Fruit fly (Drosophila melanogaster) whole organism, adult: ENCODE data around the gene CG11444.

Experiments
- CG11617 ChIP-seq: fragments of 200-800 bp; sonication (Bioruptor generic); optimal IDR thresholded peaks from 2 replicates; lab custom pipeline; 2017; ENCODE audit warnings: mild to moderate bottlenecking, missing biosample characterization, missing genetic modification reagents, missing genetic modification characterization
- CG12768 ChIP-seq: fragments of 200-800 bp; sonication (Bioruptor generic); optimal IDR thresholded peaks from 2 replicates; lab custom pipeline; 2017; ENCODE audit warnings: missing biosample characterization, missing genetic modification characterization, mild to moderate bottlenecking, moderate library complexity, missing genetic modification reagents
- CG14711 ChIP-seq: fragments of 200-800 bp; sonication (Bioruptor generic); optimal IDR thresholded peaks from 2 replicates; lab custom pipeline; 2018; ENCODE audit warnings: missing biosample characterization, mild to moderate bottlenecking, missing genetic modification characterization, moderate library complexity
- CG1620 ChIP-seq: fragments of 200-800 bp; sonication (Bioruptor generic); optimal IDR thresholded peaks from 2 replicates; lab custom pipeline; 2016; ENCODE audit warnings: missing biosample characterization, missing genetic modification characterization
- CG33017 ChIP-seq: fragments of 200-800 bp; sonication (Bioruptor generic); optimal IDR thresholded peaks from 2 replicates; lab custom pipeline; 2018; ENCODE audit warnings: missing biosample characterization, mild to moderate bottlenecking, missing genetic modification characterization, moderate library complexity
- CG5204 ChIP-seq: fragments of 200-800 bp; sonication (Bioruptor generic); optimal IDR thresholded peaks from 2 replicates; lab custom pipeline; 2016; ENCODE audit warnings: missing biosample characterization, missing genetic modification characterization
- CG7045 ChIP-seq: fragments of 200-800 bp; sonication (Bioruptor generic); optimal IDR thresholded peaks from 2 replicates; lab custom pipeline; 2017; ENCODE audit warnings: missing biosample characterization, mild to moderate bottlenecking, missing genetic modification characterization
- CG7101 ChIP-seq: fragments of 200-800 bp; sonication (Bioruptor generic); optimal IDR thresholded peaks from 2 replicates; lab custom pipeline; 2018; ENCODE audit warnings: missing biosample characterization, mild to moderate bottlenecking, missing genetic modification characterization, moderate library complexity
- Clk ChIP-seq: fragments of 200-800 bp; sonication (Bioruptor generic); optimal IDR thresholded peaks from 2 replicates; lab custom pipeline; 2017; ENCODE audit warnings: missing biosample characterization, missing genetic modification characterization
- Crg-1 ChIP-seq: fragments of 200-800 bp; sonication (Bioruptor generic); optimal IDR thresholded peaks from 2 replicates; lab custom pipeline; 2016; ENCODE audit warnings: missing biosample characterization, missing genetic modification characterization
- Hr96 ChIP-seq: fragments of 200-800 bp; sonication (Bioruptor generic); optimal IDR thresholded peaks from 2 replicates; lab custom pipeline; 2016; ENCODE audit warnings: missing biosample characterization, missing genetic modification characterization
- Mnt ChIP-seq: fragments of 200-800 bp; sonication (Bioruptor generic); optimal IDR thresholded peaks from 2 replicates; lab custom pipeline; 2016; ENCODE audit warnings: missing biosample characterization, mild to moderate bottlenecking, missing genetic modification characterization
- bab1 ChIP-seq: fragments of 200-800 bp; sonication (Bioruptor generic); optimal IDR thresholded peaks from 3 replicates; lab custom pipeline; 2019; ENCODE audit warnings: missing biosample characterization, mild to moderate bottlenecking, missing genetic modification characterization, moderate library complexity
- cic ChIP-seq: fragments of 200-800 bp; sonication (Bioruptor generic); optimal IDR thresholded peaks from 2 replicates; lab custom pipeline; 2017; ENCODE audit warnings: missing biosample characterization, mild to moderate bottlenecking, missing genetic modification characterization, moderate library complexity
- cnc ChIP-seq, 2 experiments: fragments of >200 bp; optimal IDR thresholded peaks; 2 replicates each; lab custom pipeline; 2017
- kay ChIP-seq: fragments of 200-800 bp; sonication (Bioruptor generic); peaks from one replicate; lab custom pipeline; 2016; ENCODE audit warnings: missing biosample characterization, missing genetic modification characterization, borderline replicate concordance
- ovo ChIP-seq: fragments of 200-800 bp; sonication (Bioruptor generic); optimal IDR thresholded peaks from 2 replicates; lab custom pipeline; 2016; ENCODE audit warnings: missing biosample characterization, missing genetic modification characterization
- pad ChIP-seq: fragments of 200-800 bp; sonication (Bioruptor generic); optimal IDR thresholded peaks from 3 replicates; lab custom pipeline; 2017; ENCODE audit warnings: missing biosample characterization, missing genetic modification characterization, mild to moderate bottlenecking, moderate library complexity, missing genetic modification reagents
- tj ChIP-seq: fragments of 200-800 bp; sonication (Bioruptor generic); optimal IDR thresholded peaks from 3 replicates; lab custom pipeline; 2017; ENCODE audit warnings: missing biosample characterization, mild to moderate bottlenecking, missing genetic modification characterization, moderate library complexity
- toe ChIP-seq: fragments of 200-800 bp; sonication (Bioruptor generic); optimal IDR thresholded peaks from 2 replicates; lab custom pipeline; 2016; ENCODE audit warnings: missing biosample characterization, missing genetic modification characterization

The CG11444 gene

DNA sequence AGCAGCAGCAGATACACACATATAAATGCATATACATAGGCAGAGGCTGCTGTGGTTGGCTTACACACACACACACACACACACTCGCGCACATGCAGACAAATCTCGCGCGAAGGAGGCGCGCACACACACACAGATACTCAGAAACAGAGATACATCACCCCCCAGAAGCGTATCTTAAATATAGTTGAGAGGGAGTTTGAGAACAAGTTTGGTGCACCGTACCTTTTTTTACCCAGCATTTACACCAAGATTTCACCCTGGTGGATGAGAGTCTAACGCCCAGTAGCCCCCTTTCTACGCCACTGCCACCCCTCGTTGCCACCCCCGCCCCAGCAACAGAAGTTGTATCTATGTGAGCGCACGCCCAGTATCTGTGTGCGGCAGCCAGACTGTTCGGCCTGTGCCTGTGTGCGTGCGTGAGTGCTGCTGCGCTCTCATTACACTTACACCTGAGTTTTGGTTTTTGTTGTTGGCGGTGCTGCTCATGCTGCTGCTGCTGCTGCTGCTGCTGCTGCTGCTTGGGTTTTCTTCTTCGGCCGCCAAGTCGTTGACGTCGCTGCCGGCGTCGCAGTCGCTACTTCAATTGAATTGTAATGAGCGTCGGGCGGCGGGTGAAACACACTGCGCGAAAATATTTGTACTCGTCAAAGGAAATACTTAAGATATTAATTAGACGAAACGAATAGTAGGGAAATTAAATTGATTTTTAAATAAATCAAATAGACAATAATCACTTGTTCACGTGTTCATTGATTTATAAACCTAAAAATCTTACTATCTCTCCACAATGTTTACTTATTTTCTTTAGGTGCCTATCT is 36.0 kb upstream of the CG11444 start:
- no peak for TF ChIP-seq CG14711 (tag; lab: Kevin White, UChicago)
- TF ChIP-seq ovo, result no peak
- no peak for TF ChIP-seq CG12768
- peak; percentile 78 for TF ChIP-seq bab1 (GFP tag; lab: Kevin White, UChicago)
- TF ChIP-seq Crg-1 (GFP tag; lab: Kevin White, UChicago), result no peak
- no peak for TF ChIP-seq tj (GFP tag; lab: Kevin White, UChicago)
- no peak for TF ChIP-seq Clk (GFP tag; lab: Kevin White, UChicago)
- peak; percentile 3 for TF ChIP-seq CG11617 (GFP tag; lab: Kevin White, UChicago)
- TF ChIP-seq CG33017 (tag; lab: Kevin White, UChicago), result no peak
- TF ChIP-seq toe, result no peak
- TF ChIP-seq CG5204 (GFP tag; lab: Kevin White, UChicago), result no peak
- no peak for TF ChIP-seq Mnt (GFP tag; lab: Kevin White, UChicago)
- no peak for TF ChIP-seq CG1620 (GFP tag; lab: Kevin White, UChicago)
- no peak for TF ChIP-seq kay
- no peak for TF ChIP-seq Hr96
- peak; percentile 32 for TF ChIP-seq pad (GFP tag; lab: Kevin White, UChicago)
- no peak for TF ChIP-seq CG7045
- peak; percentile 18 for TF ChIP-seq CG7101 (tag; lab: Kevin White, UChicago)
- TF ChIP-seq cic (GFP tag; lab: Kevin White, UChicago), result no peak

dm6 chrX:4588981-4589380 is 34.8 kb upstream of the CG11444 start:
- TF ChIP-seq Mnt (GFP tag; lab: Kevin White, UChicago) (no peak), Crg-1 (GFP tag; lab: Kevin White, UChicago) (no peak), CG1620 (GFP tag; lab: Kevin White, UChicago) (no peak), ovo (no peak), CG11617 (GFP tag; lab: Kevin White, UChicago) (no peak), tj (GFP tag; lab: Kevin White, UChicago) (no peak), CG12768 (no peak), CG33017 (tag; lab: Kevin White, UChicago) (no peak), Hr96 (no peak), CG7045 (no peak), pad (GFP tag; lab: Kevin White, UChicago) (no peak), kay (no peak), Clk (GFP tag; lab: Kevin White, UChicago) (no peak)

- TF ChIP-seq CG5204 (GFP tag; lab: Kevin White, UChicago) (no peak), CG33017 (tag; lab: Kevin White, UChicago) (no peak), CG11617 (GFP tag; lab: Kevin White, UChicago) (no peak)
Observed at dm6 chrX:4587584-4587983, 33.4 kb upstream of the CG11444 start.

DNA sequence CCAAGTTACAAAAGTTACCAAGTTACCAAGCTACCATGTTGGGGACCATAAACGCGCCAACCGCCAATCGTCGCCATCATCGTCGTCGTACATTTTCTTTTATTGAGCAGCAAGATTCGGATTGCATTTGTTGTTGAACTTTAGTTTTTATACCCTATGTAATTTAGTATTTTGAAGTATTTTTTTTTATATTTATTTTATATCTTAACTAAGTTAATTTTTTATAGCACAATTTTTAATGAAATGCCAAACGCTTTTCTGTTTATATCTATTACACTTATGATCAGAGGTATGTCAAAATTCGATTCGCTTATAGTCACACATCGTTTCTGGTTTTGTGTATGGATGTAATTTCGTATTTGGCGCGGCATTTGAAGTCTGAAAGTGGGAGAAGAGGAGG is 28.2 kb upstream of the CG11444 start:
- no peak for TF ChIP-seq pad (GFP tag; lab: Kevin White, UChicago)

DNA sequence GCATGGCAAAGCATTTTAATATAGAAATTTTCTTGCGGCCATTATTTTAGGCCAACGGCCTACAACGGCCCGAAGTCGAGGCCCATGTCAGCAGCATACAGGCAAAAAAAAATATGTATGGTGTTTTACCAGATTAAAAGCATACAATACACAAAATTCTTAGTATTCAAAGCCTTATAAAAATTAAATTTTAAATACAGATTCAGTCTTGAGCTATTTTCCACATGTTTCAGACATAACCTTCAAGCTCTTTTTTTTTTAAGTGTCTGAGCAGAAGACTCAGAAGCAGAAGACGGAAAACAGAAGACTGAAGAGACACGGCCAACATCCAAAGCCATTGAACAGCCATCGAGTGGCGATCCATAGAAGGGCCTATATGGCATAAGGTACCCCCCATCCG is 27.6 kb upstream of the CG11444 start:
- no peak for TF ChIP-seq CG14711 (tag; lab: Kevin White, UChicago)
- TF ChIP-seq kay, result no peak
- TF ChIP-seq CG7045, result no peak
- TF ChIP-seq CG33017 (tag; lab: Kevin White, UChicago), result no peak
- TF ChIP-seq pad (GFP tag; lab: Kevin White, UChicago), result no peak
- no peak for TF ChIP-seq cnc (optimal IDR thresholded peaks at IDR 0.05; lab: Kevin White, UChicago)
- no peak for TF ChIP-seq CG7101 (tag; lab: Kevin White, UChicago)
- TF ChIP-seq ovo, result no peak
- no peak for TF ChIP-seq CG5204 (GFP tag; lab: Kevin White, UChicago)
- no peak for TF ChIP-seq Clk (GFP tag; lab: Kevin White, UChicago)
- no peak for TF ChIP-seq Mnt (GFP tag; lab: Kevin White, UChicago)
- no peak for TF ChIP-seq CG1620 (GFP tag; lab: Kevin White, UChicago)
- no peak for TF ChIP-seq CG11617 (GFP tag; lab: Kevin White, UChicago)
- no peak for TF ChIP-seq tj (GFP tag; lab: Kevin White, UChicago)
- no peak for TF ChIP-seq Hr96
- TF ChIP-seq cic (GFP tag; lab: Kevin White, UChicago), result no peak
- TF ChIP-seq toe, result no peak
- no peak for TF ChIP-seq CG12768
- TF ChIP-seq bab1 (GFP tag; lab: Kevin White, UChicago), result no peak

DNA sequence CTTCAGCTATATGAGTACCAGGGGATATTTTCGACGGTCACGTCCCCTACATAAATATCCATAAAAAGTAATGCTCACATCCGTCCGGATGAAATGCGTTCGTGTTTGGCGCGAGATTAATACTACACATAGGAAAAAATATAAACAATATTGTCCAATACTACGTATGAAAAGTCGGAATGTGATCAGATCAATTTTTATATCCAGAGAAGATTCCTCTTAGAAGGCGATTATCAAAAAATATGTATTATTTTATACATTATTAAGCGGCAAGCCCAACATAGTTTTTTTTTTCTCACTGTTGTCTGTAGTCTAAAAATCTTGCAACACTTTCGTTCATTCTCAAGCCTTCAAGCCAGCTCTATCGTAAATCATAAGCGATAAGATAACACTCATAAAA is 19.8 kb upstream of the CG11444 start:
- no peak for TF ChIP-seq toe
- no peak for TF ChIP-seq kay
- no peak for TF ChIP-seq CG33017 (tag; lab: Kevin White, UChicago)
- TF ChIP-seq CG7101 (tag; lab: Kevin White, UChicago), result no peak
- no peak for TF ChIP-seq CG14711 (tag; lab: Kevin White, UChicago)
- TF ChIP-seq CG7045, result no peak
- no peak for TF ChIP-seq Hr96
- TF ChIP-seq bab1 (GFP tag; lab: Kevin White, UChicago), result no peak
- TF ChIP-seq pad (GFP tag; lab: Kevin White, UChicago), result no peak
- TF ChIP-seq CG1620 (GFP tag; lab: Kevin White, UChicago), result no peak
- no peak for TF ChIP-seq tj (GFP tag; lab: Kevin White, UChicago)
- TF ChIP-seq CG11617 (GFP tag; lab: Kevin White, UChicago), result no peak
- no peak for TF ChIP-seq cnc (optimal IDR thresholded peaks at IDR 0.05; lab: Kevin White, UChicago)
